Fruit fly (Drosophila melanogaster) Kc167 (cell line): ENCODE data around the gene Tgs1.

Experiments
- Myc ChIP-seq: fragments of >200 bp; optimal IDR thresholded peaks from 2 replicates; lab custom pipeline; 2017; ENCODE audit warnings: missing external identifiers
- Sin3A ChIP-seq: fragments of >200 bp; optimal IDR thresholded peaks from 2 replicates; lab custom pipeline; 2018; ENCODE audit warnings: missing external identifiers
- h ChIP-seq: fragments of >200 bp; optimal IDR thresholded peaks from 3 replicates; lab custom pipeline; 2018; ENCODE audit warnings: missing external identifiers
- insv ChIP-seq: fragments of >200 bp; optimal IDR thresholded peaks from 3 replicates; lab custom pipeline; 2018; ENCODE audit warnings: missing external identifiers
- psq ChIP-seq: fragments of >200 bp; optimal IDR thresholded peaks from 2 replicates; lab custom pipeline; 2017; ENCODE audit warnings: missing external identifiers
- ttk ChIP-seq: sonication (Bioruptor generic); optimal IDR thresholded peaks from 2 replicates; lab custom pipeline; 2017; ENCODE audit warnings: missing external identifiers

- TF ChIP-seq psq (lab: Kevin White, UChicago) = no peak
- no peak for TF ChIP-seq Myc (lab: Kevin White, UChicago)
- TF ChIP-seq insv (lab: Kevin White, UChicago) = no peak
- no peak for TF ChIP-seq ttk (lab: Kevin White, UChicago)
- TF ChIP-seq h (lab: Kevin White, UChicago) = no peak
- no peak for TF ChIP-seq Sin3A
Observed at dm6 chr3R:18243718-18244170, 11.6 kb upstream of the Tgs1 start.
